Worm (Caenorhabditis elegans) whole organism, L3 larva: ENCODE measurements around the gene srw-124.

ENCODE experiments used
- elt-1 ChIP-seq: fragments of 150-350 bp; optimal IDR thresholded peaks from 2 replicates; lab custom pipeline; 2014; ENCODE audit warnings: missing biosample characterization, missing genetic modification characterization
- fkh-10 ChIP-seq: sonication (generic microtip); optimal IDR thresholded peaks from 2 replicates; lab custom pipeline; 2017; ENCODE audit warnings: missing biosample characterization, missing genetic modification reagents, missing genetic modification characterization
- lin-15B ChIP-seq: fragments of 150-350 bp; optimal IDR thresholded peaks from 2 replicates; lab custom pipeline; 2014; ENCODE audit warnings: missing biosample characterization, missing genetic modification characterization
- nhr-11 ChIP-seq: fragments of 150-350 bp; optimal IDR thresholded peaks from 2 replicates; lab custom pipeline; 2014; ENCODE audit warnings: missing biosample characterization, missing genetic modification characterization
- nhr-23 ChIP-seq: fragments of 150-350 bp; optimal IDR thresholded peaks from 2 replicates; lab custom pipeline; 2014; ENCODE audit warnings: missing biosample characterization, missing genetic modification reagents, missing genetic modification characterization
- pha-4 ChIP-seq: fragments of 150-350 bp; optimal IDR thresholded peaks from 2 replicates; lab custom pipeline; 2014; ENCODE audit warnings: missing biosample characterization, missing genetic modification reagents, missing genetic modification characterization
- snpc-4 ChIP-seq: fragments of 150-350 bp; optimal IDR thresholded peaks from 2 replicates; lab custom pipeline; 2014; ENCODE audit warnings: missing biosample characterization, missing genetic modification characterization
- ztf-4 ChIP-seq: fragments of 150-350 bp; optimal IDR thresholded peaks from 2 replicates; lab custom pipeline; 2014; ENCODE audit warnings: missing biosample characterization, missing genetic modification characterization

DNA sequence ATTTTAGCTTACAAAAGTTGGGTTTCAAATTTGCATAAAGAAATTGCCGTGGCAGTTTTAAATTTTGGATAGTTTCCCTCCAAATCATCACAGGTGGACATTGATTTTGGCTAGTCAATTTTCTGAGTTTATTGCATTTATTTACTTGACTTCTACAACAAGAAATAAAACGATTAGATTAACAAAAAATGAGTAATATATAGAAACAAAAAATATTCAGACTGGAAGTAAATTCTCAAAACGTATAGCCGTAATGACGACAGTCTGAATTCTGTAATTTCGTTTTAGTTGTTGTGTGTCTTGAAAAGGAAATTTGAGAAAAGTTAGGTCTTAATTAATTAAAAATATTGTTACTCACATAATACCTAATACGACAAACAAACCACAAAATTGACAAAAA is 37.9 kb upstream of the srw-124 start, which contains the start of gene srw-141:
- TF ChIP-seq snpc-4 (tag; lab: Kevin White, UChicago) (no peak), fkh-10 (GFP tag; lab: Kevin White, UChicago) (no peak), nhr-23 (tag; lab: Kevin White, UChicago) (no peak), pha-4 (tag; lab: Kevin White, UChicago) (no peak), elt-1 (tag; lab: Kevin White, UChicago) (no peak), nhr-11 (tag; lab: Kevin White, UChicago) (no peak), ztf-4 (tag; lab: Kevin White, UChicago) (no peak), lin-15B (no peak)
